Fruit fly (Drosophila melanogaster): Measurements from ENCODE around the gene CG1789.

CG1789 gene

dm6 chrX:8690003-8690402 is 30.3 kb upstream of the CG1789 start, which contains the start of the genes Ppt1 and Ogg1 (continued):
- TF ChIP-seq CG1792 (GFP tag; optimal IDR thresholded peaks at IDR 0.05), result peak; percentile 2
- no peak for TF ChIP-seq Lhr (GFP tag; optimal IDR thresholded peaks at IDR 0.05)
- TF ChIP-seq dimm (GFP tag; IDR thresholded peaks at IDR 0.05), result no peak
- no peak for TF ChIP-seq CG5953 (GFP tag; IDR thresholded peaks at IDR 0.05)
- peak; percentile 93 for TF ChIP-seq Ets65A (GFP tag)
- no peak for TF ChIP-seq bcd (GFP tag; optimal IDR thresholded peaks at IDR 0.05)
- TF ChIP-seq CG3995 (GFP tag; optimal IDR thresholded peaks at IDR 0.05), result peak; percentile 23
- no peak for TF ChIP-seq CG32772 (GFP tag; IDR thresholded peaks at IDR 0.05)
- TF ChIP-seq slou (GFP tag; optimal IDR thresholded peaks at IDR 0.05), result no peak
- TF ChIP-seq abd-A (tag; optimal IDR thresholded peaks at IDR 0.05), result no peak
- TF ChIP-seq lbe (GFP tag; optimal IDR thresholded peaks at IDR 0.05), result peak; percentile 34
- TF ChIP-seq Jarid2 (GFP tag; optimal IDR thresholded peaks at IDR 0.05), result no peak
- no peak for TF ChIP-seq CG3065 (GFP tag; optimal IDR thresholded peaks at IDR 0.05)
- no peak for TF ChIP-seq h (optimal IDR thresholded peaks at IDR 0.05)
- TF ChIP-seq CG1602 (GFP tag; optimal IDR thresholded peaks at IDR 0.05), result peak; percentile 20
- no peak for TF ChIP-seq sim (GFP tag; IDR thresholded peaks at IDR 0.05)
- TF ChIP-seq CG6272 (GFP tag; IDR thresholded peaks at IDR 0.05), result no peak
- TF ChIP-seq onecut (GFP tag; IDR thresholded peaks at IDR 0.05), result no peak
- peak; percentile 31 for TF ChIP-seq tap (tag; optimal IDR thresholded peaks at IDR 0.05)
- no peak for TF ChIP-seq CG11560 (tag; IDR thresholded peaks at IDR 0.05)
- TF ChIP-seq CG9727 (GFP tag; optimal IDR thresholded peaks at IDR 0.05), result peak; percentile 34
- TF ChIP-seq Antp (GFP tag; optimal IDR thresholded peaks at IDR 0.05), result peak; percentile 45
- TF ChIP-seq CG42726 (GFP tag; IDR thresholded peaks at IDR 0.05; ENCODE audit: partially characterized antibody), result no peak
- TF ChIP-seq Oli (tag; optimal IDR thresholded peaks at IDR 0.05), result peak; percentile 14
- peak; percentile 49 for TF ChIP-seq CG17186 (GFP tag; optimal IDR thresholded peaks at IDR 0.05)
- TF ChIP-seq Poxn (GFP tag; IDR thresholded peaks at IDR 0.05), result no peak
- peak; percentile 3 for TF ChIP-seq CrebB (tag; optimal IDR thresholded peaks at IDR 0.05)

dm6 chrX:8693520-8693919 is 26.8 kb upstream of the CG1789 start, which contains the start of gene CG11294:
CG11294 (minus strand) TSS chrX:8693620.
- TF ChIP-seq HLH54F (GFP tag; optimal IDR thresholded peaks at IDR 0.05), result no peak
- TF ChIP-seq CG1233 (GFP tag; optimal IDR thresholded peaks at IDR 0.05), result no peak
- TF ChIP-seq en (GFP tag; optimal IDR thresholded peaks at IDR 0.05), result no peak
- TF ChIP-seq vfl (GFP tag; optimal IDR thresholded peaks at IDR 0.05), result no peak
- TF ChIP-seq CG3065 (GFP tag; optimal IDR thresholded peaks at IDR 0.05), result no peak
- TF ChIP-seq exex (tag; optimal IDR thresholded peaks at IDR 0.05), result no peak
- TF ChIP-seq CG31224 (GFP tag; IDR thresholded peaks at IDR 0.05), result no peak
- no peak for TF ChIP-seq Pdp1 (GFP tag; optimal IDR thresholded peaks at IDR 0.05)
- no peak for TF ChIP-seq sd (tag; optimal IDR thresholded peaks at IDR 0.05)
- no peak for TF ChIP-seq emc (GFP tag; optimal IDR thresholded peaks at IDR 0.05)

dm6 chrX:8694066-8694822 is 26.1 kb upstream of the CG1789 start:
- TF ChIP-seq NfI (GFP tag; optimal IDR thresholded peaks at IDR 0.05) (no peak), cg (GFP tag; optimal IDR thresholded peaks at IDR 0.05) (no peak), CG10979 (tag; optimal IDR thresholded peaks at IDR 0.05) (peak; percentile 36), Oli (tag; optimal IDR thresholded peaks at IDR 0.05) (peak; percentile 28), CG10321 (GFP tag; IDR thresholded peaks at IDR 0.05) (0 out of 2 replicates have a peak, but pooled peaks have one; percentile 8), bsh (GFP tag; optimal IDR thresholded peaks at IDR 0.05) (peak in 1 of 2 experiments; percentile 6), lola (GFP tag; optimal IDR thresholded peaks at IDR 0.05) (peak in 1 of 3 experiments; percentile 6), HLHmδ (GFP tag; optimal IDR thresholded peaks at IDR 0.05) (no peak), CG13424 (tag; optimal IDR thresholded peaks at IDR 0.05) (peak; percentile 25), CG7839 (tag; optimal IDR thresholded peaks at IDR 0.05) (peak; percentile 53), CG3163 (GFP tag; optimal IDR thresholded peaks at IDR 0.05) (no peak), nmo (GFP tag; optimal IDR thresholded peaks at IDR 0.05) (peak; percentile 27), dysf (GFP tag; IDR thresholded peaks at IDR 0.05) (no peak), CG17186 (GFP tag; optimal IDR thresholded peaks at IDR 0.05) (no peak), Sox102F (GFP tag; optimal IDR thresholded peaks at IDR 0.05) (peak; percentile 5)

All from whole organism, embryonic.